Worm (Caenorhabditis elegans): Measurements from ENCODE around the gene sre-45.

Gene sre-45

ce11 chrII:13500582-13500981, 17.1 kb upstream of the sre-45 start:
- TF ChIP-seq lin-1 (GFP tag; IDR thresholded peaks at IDR 0.05) (no peak), unc-62 (GFP tag; optimal IDR thresholded peaks at IDR 0.05 in 1 of 2) (peak in 1 of 2 experiments; percentile 21), unc-62 (tag; optimal IDR thresholded peaks at IDR 0.05) (no peak), F10B5.3 (tag; optimal IDR thresholded peaks at IDR 0.05) (no peak), cey-2 (tag; optimal IDR thresholded peaks at IDR 0.05; ENCODE audit: borderline replicate concordance, insufficient read depth) (no peak), Y48G9A.11 (GFP tag; IDR thresholded peaks at IDR 0.05) (no peak), mdl-1 (tag; optimal IDR thresholded peaks at IDR 0.05) (no peak), arid-1 (GFP tag; conservative IDR thresholded peaks at IDR 0.05) (no peak), nhr-11 (tag; optimal IDR thresholded peaks at IDR 0.05) (no peak), mxl-2 (GFP tag; conservative IDR thresholded peaks at IDR 0.05) (no peak), egl-43 (GFP tag; IDR thresholded peaks at IDR 0.05) (no peak), unc-39 (tag; optimal IDR thresholded peaks at IDR 0.05) (no peak), F37D6.2 (tag; optimal IDR thresholded peaks at IDR 0.05) (no peak), aha-1 (tag) (peak; percentile 76)

DNA sequence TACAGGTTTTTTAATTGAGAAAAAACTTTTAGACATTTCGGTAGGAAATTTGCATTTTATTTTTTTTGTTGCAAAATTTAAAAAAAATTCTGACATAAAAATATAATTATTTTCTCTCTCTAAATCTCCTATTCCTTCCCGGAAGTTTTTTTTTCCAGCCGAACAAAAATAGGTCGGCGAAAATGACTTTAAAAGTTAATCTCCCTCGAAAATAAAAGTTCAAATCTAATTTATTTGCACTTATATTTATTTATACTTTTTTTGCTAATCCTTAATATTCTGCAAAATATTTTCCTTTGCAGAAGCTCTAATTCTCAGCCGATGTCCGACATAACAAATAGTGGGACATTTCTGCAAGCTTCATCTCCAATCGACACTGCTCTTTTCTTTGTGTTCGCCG, 16.1 kb upstream of the sre-45 start, which contains the start of gene F45H10.5:
TSS of gene F45H10.5 (plus strand) at position 301 of the 400 bp plus-strand sequence.
- TF ChIP-seq nhr-102 (tag; optimal IDR thresholded peaks at IDR 0.05) (no peak), egl-43 (GFP tag; IDR thresholded peaks at IDR 0.05) (no peak), daf-8 (GFP tag; IDR thresholded peaks at IDR 0.05) (no peak), mes-2 (tag; optimal IDR thresholded peaks at IDR 0.05; ENCODE audit: poor library complexity, severe bottlenecking) (no peak), T26A8.4 (GFP tag; IDR thresholded peaks at IDR 0.05) (no peak), jun-1 (tag; optimal IDR thresholded peaks at IDR 0.05) (no peak), unc-62 (GFP tag; optimal IDR thresholded peaks at IDR 0.05 in 1 of 2) (peak in 1 of 2 experiments; percentile 5), unc-62 (tag; optimal IDR thresholded peaks at IDR 0.05) (no peak)

DNA sequence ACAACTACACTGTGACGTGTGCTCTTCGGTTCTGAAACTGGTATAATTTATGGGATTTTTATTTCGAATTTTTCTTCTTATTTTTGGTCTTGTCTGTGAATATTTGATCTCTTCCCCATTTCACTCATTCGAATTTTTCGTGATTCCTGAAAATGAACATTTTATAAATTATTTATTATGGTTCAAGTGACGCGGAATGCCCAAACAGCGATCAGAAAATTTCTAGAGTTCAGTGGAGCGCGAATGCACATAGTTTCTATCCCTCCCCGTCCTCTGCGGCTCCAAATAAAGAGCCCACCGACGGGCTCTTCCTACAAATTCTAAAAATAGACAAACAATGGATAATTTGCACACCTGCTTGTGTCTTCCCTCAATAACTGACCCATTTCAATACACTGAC, 14.0 kb upstream of the sre-45 start, which contains the start of gene F54F11.1:
TSS of gene F54F11.1 (plus strand) at position 301 of the 400 bp plus-strand sequence.
- TF ChIP-seq lin-38 (GFP tag; IDR thresholded peaks at IDR 0.05) (no peak), nhr-42 (GFP tag; IDR thresholded peaks at IDR 0.05) (no peak), php-3 (GFP tag; IDR thresholded peaks at IDR 0.05) (no peak), F44E2.7 (GFP tag; IDR thresholded peaks at IDR 0.05) (no peak), ceh-62 (tag; optimal IDR thresholded peaks at IDR 0.05) (no peak), ceh-32 (tag; optimal IDR thresholded peaks at IDR 0.05; ENCODE audit: poor library complexity) (no peak), aly-2 (tag; optimal IDR thresholded peaks at IDR 0.05) (no peak), mxl-3 (GFP tag; optimal IDR thresholded peaks at IDR 0.05) (no peak), zfp-3 (GFP tag; conservative IDR thresholded peaks at IDR 0.05) (no peak)

- TF ChIP-seq nhr-6 (tag; optimal IDR thresholded peaks at IDR 0.05) = no peak
- TF ChIP-seq F26F4.8 (GFP tag; conservative IDR thresholded peaks at IDR 0.05) = no peak
- TF ChIP-seq unc-62 (GFP tag; optimal IDR thresholded peaks at IDR 0.05 in 1 of 2) = peak in 1 of 2 experiments; percentile 95
- TF ChIP-seq unc-62 (tag; optimal IDR thresholded peaks at IDR 0.05) = no peak
Observed at ce11 chrII:13505386-13505785, 12.3 kb upstream of the sre-45 start.

DNA sequence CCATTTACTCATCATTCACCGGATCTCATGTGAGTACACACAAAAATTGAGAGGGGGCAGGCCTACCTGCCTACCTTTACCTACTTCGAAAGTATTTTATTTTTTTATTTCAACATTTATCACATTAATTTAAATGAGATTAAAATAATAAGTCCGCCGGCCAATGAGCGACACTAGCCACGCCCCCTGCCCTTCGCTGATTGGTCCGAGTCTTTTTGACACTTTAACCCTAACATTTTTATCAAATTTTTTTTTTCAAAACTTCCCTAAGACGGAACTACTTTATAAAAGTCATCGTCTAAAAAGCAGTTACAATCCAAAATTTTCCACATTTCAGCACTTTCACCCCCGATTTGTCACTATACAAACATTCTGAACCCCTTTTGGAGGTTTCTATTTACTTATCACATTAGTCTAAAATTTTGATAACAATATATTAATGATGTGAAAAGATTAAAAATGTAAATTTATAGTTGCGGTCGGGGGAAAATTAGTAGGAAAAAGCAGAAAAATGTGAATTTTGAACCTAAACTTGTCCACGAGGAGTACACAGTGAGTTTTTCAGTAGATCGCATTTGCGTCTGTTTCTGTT, 11.6 kb upstream of the sre-45 start:
- TF ChIP-seq pqm-1 (tag; optimal IDR thresholded peaks at IDR 0.05) (peak; percentile 49), dmd-6 (GFP tag; IDR thresholded peaks at IDR 0.05) (peak; percentile 16; the same call in 1 of the 2 replicates), lin-15B (tag; optimal IDR thresholded peaks at IDR 0.05) (no peak), ctbp-1 (GFP tag; IDR thresholded peaks at IDR 0.05) (no peak), daf-16 (GFP tag; optimal IDR thresholded peaks at IDR 0.05) (no peak), daf-16 (tag; optimal IDR thresholded peaks at IDR 0.05) (peak; percentile 41), nhr-237 (tag; optimal IDR thresholded peaks at IDR 0.05) (no peak)

Measured in whole organism, L4 larva.